Fruit fly (Drosophila melanogaster): ENCODE measurements around the gene osa.
A peak's percentile ranks its signal among the peaks of the same experiment; 100 is the strongest.

The osa gene

DNA sequence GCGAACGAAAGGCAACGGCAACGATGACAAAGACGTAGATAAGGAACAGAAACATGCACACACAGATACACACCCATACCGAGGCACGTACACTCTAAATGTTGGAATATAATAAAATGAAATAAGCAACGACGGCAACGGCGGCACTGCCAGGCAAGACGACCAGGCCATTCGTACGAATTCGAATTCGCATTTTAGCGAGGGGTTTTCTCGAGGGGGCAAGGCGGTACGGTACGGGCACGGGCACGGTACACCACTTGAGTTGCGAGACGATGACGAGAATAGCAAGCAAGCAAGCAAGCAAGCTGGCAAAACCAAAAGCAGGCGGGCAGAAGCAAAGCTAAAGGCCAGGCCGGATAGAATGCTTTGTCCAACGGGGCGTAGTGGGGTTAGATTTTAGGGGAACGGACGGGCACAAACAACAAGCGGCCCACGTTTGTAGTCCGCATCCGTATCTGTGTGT, 17.0 kb downstream of the osa start (continued):
- TF ChIP-seq CG17568 (GFP tag; optimal IDR thresholded peaks at IDR 0.05) = no peak
- TF ChIP-seq Adf1 (GFP tag; IDR thresholded peaks at IDR 0.05) = peak; percentile 66
- peak; percentile 75 for TF ChIP-seq grn (GFP tag; optimal IDR thresholded peaks at IDR 0.05)
- peak; percentile 12; the same call in 1 of the 2 replicates for TF ChIP-seq CG13287 (GFP tag; IDR thresholded peaks at IDR 0.05; ENCODE audit: partially characterized antibody)
- peak; percentile 18; the same call in 1 of the 2 replicates for TF ChIP-seq slbo (GFP tag; IDR thresholded peaks at IDR 0.05)
- TF ChIP-seq zfh2 (GFP tag; optimal IDR thresholded peaks at IDR 0.05) = peak; percentile 13
- no peak for TF ChIP-seq CHES-1-like (GFP tag; optimal IDR thresholded peaks at IDR 0.05)
- peak; percentile 37 for TF ChIP-seq CG12769 (tag; optimal IDR thresholded peaks at IDR 0.05)
- peak; percentile 72 for TF ChIP-seq pros (GFP tag; optimal IDR thresholded peaks at IDR 0.05)
- 0 out of 3 replicates have a peak, but pooled peaks have one; percentile 1 for TF ChIP-seq Opbp (GFP tag; IDR thresholded peaks at IDR 0.05; ENCODE audit: partially characterized antibody)
- peak; percentile 76 for TF ChIP-seq cg (GFP tag; optimal IDR thresholded peaks at IDR 0.05)
- peak; percentile 81 for TF ChIP-seq CG10543 (GFP tag; optimal IDR thresholded peaks at IDR 0.05)
- TF ChIP-seq HmgD (GFP tag; optimal IDR thresholded peaks at IDR 0.05) = no peak
- no peak for TF ChIP-seq Sox102F (GFP tag; optimal IDR thresholded peaks at IDR 0.05)
- TF ChIP-seq sens (GFP tag) = peak; percentile 83

DNA sequence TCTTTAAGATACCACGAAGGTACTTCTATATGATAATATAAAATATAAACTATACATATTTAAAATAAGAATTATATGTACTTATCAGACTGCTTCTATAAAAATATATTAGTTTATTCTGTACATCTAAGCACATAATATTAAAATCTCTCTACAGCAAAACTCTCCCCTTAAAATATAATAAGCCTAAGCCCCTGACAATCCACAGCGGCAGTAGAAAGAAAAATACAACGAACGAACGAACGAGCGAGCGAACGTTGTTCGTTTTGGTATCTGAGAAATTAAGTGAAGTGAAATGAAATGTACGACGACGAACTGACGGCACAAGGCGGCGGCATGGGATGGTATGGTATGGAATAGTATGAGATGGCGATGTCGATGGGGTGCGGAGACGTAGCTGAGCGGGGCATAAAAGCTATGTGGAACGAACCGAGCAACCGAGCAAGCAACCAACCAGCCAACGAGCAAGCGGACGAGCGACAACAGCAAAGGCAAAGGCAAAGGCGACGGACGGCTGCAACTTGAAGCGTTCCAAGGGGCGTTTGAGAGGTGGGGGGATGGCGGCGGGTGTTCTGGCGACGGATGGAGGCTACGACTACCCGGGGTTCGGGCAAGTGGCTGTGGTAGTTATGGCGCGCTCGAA, 17.5 kb downstream of the osa start:
- TF ChIP-seq Bdp1 (GFP tag; optimal IDR thresholded peaks at IDR 0.05) (peak; percentile 41), otp (GFP tag; IDR thresholded peaks at IDR 0.05) (peak; percentile 91; the same call in 2 of the 3 replicates), HmgD (GFP tag; optimal IDR thresholded peaks at IDR 0.05) (no peak), Camta (GFP tag; optimal IDR thresholded peaks at IDR 0.05) (peak; percentile 28), cato (GFP tag; optimal IDR thresholded peaks at IDR 0.05; ENCODE audit: borderline replicate concordance) (peak; percentile 93), Oli (tag; optimal IDR thresholded peaks at IDR 0.05) (peak; percentile 99), pros (GFP tag; optimal IDR thresholded peaks at IDR 0.05) (peak; percentile 97), tll (GFP tag; optimal IDR thresholded peaks at IDR 0.05) (peak in 1 of 2 experiments; percentile 52), Fer1 (GFP tag; optimal IDR thresholded peaks at IDR 0.05) (peak; percentile 100), nmo (GFP tag; optimal IDR thresholded peaks at IDR 0.05) (peak; percentile 99), lov (optimal IDR thresholded peaks at IDR 0.05) (no peak), lov (GFP tag; IDR thresholded peaks at IDR 0.05) (peak; percentile 88), dimm (GFP tag; IDR thresholded peaks at IDR 0.05) (peak; percentile 88), CG15011 (GFP tag; optimal IDR thresholded peaks at IDR 0.05) (peak; percentile 93), lola (GFP tag; optimal IDR thresholded peaks at IDR 0.05) (peak in 1 of 3 experiments; percentile 97), CG3995 (GFP tag; optimal IDR thresholded peaks at IDR 0.05) (peak; percentile 56), CG8359 (GFP tag; optimal IDR thresholded peaks at IDR 0.05; ENCODE audit: borderline replicate concordance) (peak; percentile 91), Ets65A (GFP tag) (peak; percentile 95), TFAM (GFP tag; optimal IDR thresholded peaks at IDR 0.05) (peak; percentile 57), Sry-δ (GFP tag; optimal IDR thresholded peaks at IDR 0.05) (no peak), twi (tag; optimal IDR thresholded peaks at IDR 0.05) (peak; percentile 96), CG17912 (GFP tag; optimal IDR thresholded peaks at IDR 0.05) (peak; percentile 93), Sox100B (GFP tag; optimal IDR thresholded peaks at IDR 0.05) (no peak), Gsc (GFP tag; IDR thresholded peaks at IDR 0.05) (peak; percentile 89), bigmax (GFP tag; optimal IDR thresholded peaks at IDR 0.05) (no peak), CG4404 (GFP tag; IDR thresholded peaks at IDR 0.05) (peak; percentile 96), ranshi (GFP tag; IDR thresholded peaks at IDR 0.05) (peak; percentile 98), Sox102F (GFP tag; optimal IDR thresholded peaks at IDR 0.05) (peak; percentile 99), CG34376 (GFP tag; optimal IDR thresholded peaks at IDR 0.05) (peak; percentile 95), ttk (GFP tag; IDR thresholded peaks at IDR 0.05) (peak; percentile 98), slp2 (GFP tag; optimal IDR thresholded peaks at IDR 0.05) (peak; percentile 80), lbe (GFP tag; optimal IDR thresholded peaks at IDR 0.05) (peak; percentile 98), Dek (tag; optimal IDR thresholded peaks at IDR 0.05) (peak; percentile 99), CG6813 (GFP tag; optimal IDR thresholded peaks at IDR 0.05) (peak; percentile 98), D (optimal IDR thresholded peaks at IDR 0.05) (no peak), D (GFP tag; optimal IDR thresholded peaks at IDR 0.05) (peak; percentile 98)
